Worm (Caenorhabditis elegans) whole organism, L4 larva: ENCODE data around the gene K09C4.5.
A peak's percentile ranks its signal among the peaks of the same experiment; 100 is the strongest.

Experiments used
- F26F4.8 ChIP-seq: fragments of 200-800 bp; sonication (Bioruptor generic); conservative IDR thresholded peaks from 2 replicates; pipeline ENCODE4 v1.3.6; 2022; ENCODE audit warnings: missing genetic modification characterization, missing compliant biosample characterization
- F37D6.2 ChIP-seq: sonication (generic microtip); optimal IDR thresholded peaks from 2 replicates; lab custom pipeline; 2016; ENCODE audit warnings: mild to moderate bottlenecking, missing genetic modification characterization, missing compliant biosample characterization
- T20F7.1 ChIP-seq: fragments of 200-800 bp; sonication (Bioruptor generic); optimal IDR thresholded peaks from 2 replicates; lab custom pipeline; 2018; ENCODE audit warnings: mild to moderate bottlenecking, missing genetic modification characterization, missing compliant biosample characterization
- Y48G9A.11 ChIP-seq: fragments of 200-800 bp; sonication (Bioruptor generic); IDR thresholded peaks from 2 replicates; pipeline ENCODE4 v1.3.6; 2022; ENCODE audit warnings: missing genetic modification reagents, missing genetic modification characterization, missing compliant biosample characterization
- Y5F2A.4 ChIP-seq: fragments of 200-800 bp; sonication (Bioruptor generic); optimal IDR thresholded peaks from 2 replicates; lab custom pipeline; 2018; ENCODE audit warnings: mild to moderate bottlenecking, missing genetic modification characterization, missing compliant biosample characterization
- ZK546.5 ChIP-seq, 2 experiments: sonication (generic microtip); optimal IDR thresholded peaks; 2 replicates each; lab custom pipeline; 2017; ENCODE audit warnings: missing biosample characterization in 2 of 2, missing genetic modification characterization in 2 of 2
- ama-1 ChIP-seq: fragments of 150-350 bp; optimal IDR thresholded peaks from 2 replicates; lab custom pipeline; 2014; ENCODE audit warnings: inconsistent platforms, mixed read lengths
- arid-1 ChIP-seq: fragments of 200-800 bp; sonication (Bioruptor generic); conservative IDR thresholded peaks from 2 replicates; pipeline ENCODE4 v1.3.6; 2022; ENCODE audit warnings: missing genetic modification reagents, missing genetic modification characterization, missing compliant biosample characterization
- ceh-20 ChIP-seq: fragments of 200-800 bp; sonication (Bioruptor generic); IDR thresholded peaks from 2 replicates; pipeline ENCODE4 v1.3.6; 2022; ENCODE audit warnings: missing genetic modification reagents, missing genetic modification characterization, missing compliant biosample characterization
- ceh-82 ChIP-seq: sonication (generic microtip); optimal IDR thresholded peaks from 2 replicates; lab custom pipeline; 2017; ENCODE audit warnings: missing biosample characterization, missing genetic modification characterization
- daf-12 ChIP-seq: fragments of 150-350 bp; optimal IDR thresholded peaks from 2 replicates; lab custom pipeline; 2014; ENCODE audit warnings: missing biosample characterization, missing genetic modification reagents, missing genetic modification characterization
- daf-19 ChIP-seq: fragments of 200-800 bp; sonication (Bioruptor generic); conservative IDR thresholded peaks from 2 replicates; pipeline ENCODE4 v1.3.6; 2022; ENCODE audit warnings: missing genetic modification characterization, missing compliant biosample characterization
- dmd-9 ChIP-seq: fragments of 200-800 bp; sonication (Bioruptor generic); IDR thresholded peaks from 2 replicates; pipeline ENCODE4 v1.3.6; 2022; ENCODE audit warnings: missing genetic modification reagents, missing genetic modification characterization, missing compliant biosample characterization
- duxl-1 ChIP-seq: sonication (generic microtip); optimal IDR thresholded peaks from 2 replicates; lab custom pipeline; 2016; ENCODE audit warnings: mild to moderate bottlenecking, missing genetic modification characterization, moderate library complexity, missing compliant biosample characterization; ENCODE audit not compliant: poor library complexity
- dve-1 ChIP-seq: sonication (generic microtip); optimal IDR thresholded peaks from 2 replicates; lab custom pipeline; 2017; ENCODE audit warnings: antibody characterized with exemption, mild to moderate bottlenecking, missing genetic modification characterization, missing compliant biosample characterization; ENCODE audit not compliant: insufficient read depth
- egl-43 ChIP-seq: fragments of 200-800 bp; sonication (Bioruptor generic); IDR thresholded peaks from 2 replicates; pipeline ENCODE4 v1.3.6; 2022; ENCODE audit warnings: missing genetic modification reagents, missing genetic modification characterization, missing compliant biosample characterization
- hif-1 ChIP-seq, 2 experiments: sonication (generic microtip); optimal IDR thresholded peaks; 2 replicates each; lab custom pipeline; 2016 to 2017; ENCODE audit warnings: missing compliant biosample characterization in 2 of 2, missing genetic modification characterization in 2 of 2, missing genetic modification reagents in 2 of 2, missing genotype in 2 of 2, mild to moderate bottlenecking in 1 of 2
- hlh-11 ChIP-seq: fragments of 200-800 bp; sonication (Bioruptor generic); optimal IDR thresholded peaks from 2 replicates; lab custom pipeline; 2018; ENCODE audit warnings: mild to moderate bottlenecking, missing genetic modification characterization, missing compliant biosample characterization
- hlh-30 ChIP-seq: sonication (generic microtip); optimal IDR thresholded peaks from 2 replicates; lab custom pipeline; 2017; ENCODE audit warnings: antibody characterized with exemption, mild to moderate bottlenecking, missing genetic modification characterization, missing compliant biosample characterization; ENCODE audit not compliant: insufficient read depth
- lim-7 ChIP-seq: fragments of 200-800 bp; sonication (Bioruptor generic); IDR thresholded peaks from 2 replicates; pipeline ENCODE4 v1.3.6; 2022; ENCODE audit warnings: missing genetic modification characterization, missing compliant biosample characterization
- lin-15B ChIP-seq: fragments of 150-350 bp; sonication (generic microtip); optimal IDR thresholded peaks from 3 replicates; lab custom pipeline; 2014; ENCODE audit warnings: missing biosample characterization, missing genetic modification characterization
- lin-29 ChIP-seq: fragments of 200-800 bp; sonication (Bioruptor generic); IDR thresholded peaks from 2 replicates; pipeline ENCODE4 v1.3.6; 2022; ENCODE audit warnings: missing genetic modification reagents, missing genetic modification characterization, missing compliant biosample characterization
- lin-38 ChIP-seq: fragments of 200-800 bp; sonication (Bioruptor generic); IDR thresholded peaks from 2 replicates; pipeline ENCODE4 v1.3.6; 2022; ENCODE audit warnings: missing genetic modification reagents, missing genetic modification characterization, missing compliant biosample characterization
- mep-1 ChIP-seq: fragments of 150-350 bp; sonication (generic microtip); optimal IDR thresholded peaks from 3 replicates; lab custom pipeline; 2014; ENCODE audit warnings: missing biosample characterization, missing genetic modification characterization
- nhr-102 ChIP-seq: sonication (generic microtip); optimal IDR thresholded peaks from 2 replicates; lab custom pipeline; 2016; ENCODE audit warnings: mild to moderate bottlenecking, missing genetic modification characterization, moderate library complexity, missing compliant biosample characterization
- nhr-11 ChIP-seq: fragments of 150-350 bp; optimal IDR thresholded peaks from 2 replicates; lab custom pipeline; 2014; ENCODE audit warnings: missing biosample characterization, missing genetic modification characterization
- nhr-25 ChIP-seq: sonication (generic microtip); optimal IDR thresholded peaks from 2 replicates; lab custom pipeline; 2017; ENCODE audit warnings: missing genetic modification characterization, mild to moderate bottlenecking, missing compliant biosample characterization, antibody characterized with exemption, moderate library complexity, borderline replicate concordance; ENCODE audit not compliant: insufficient read depth
- nhr-28 ChIP-seq: fragments of 150-350 bp; optimal IDR thresholded peaks from 2 replicates; lab custom pipeline; 2014; ENCODE audit warnings: missing biosample characterization, missing genetic modification characterization
- nhr-41 ChIP-seq: fragments of 200-800 bp; sonication (Bioruptor generic); IDR thresholded peaks from 2 replicates; pipeline ENCODE4 v1.3.6; 2022; ENCODE audit warnings: missing genetic modification reagents, missing genetic modification characterization, missing compliant biosample characterization
- nhr-42 ChIP-seq: fragments of 200-800 bp; sonication (Bioruptor generic); IDR thresholded peaks from 2 replicates; pipeline ENCODE4 v1.3.6; 2022; ENCODE audit warnings: missing genetic modification characterization, missing compliant biosample characterization
- nhr-48 ChIP-seq: sonication (generic microtip); optimal IDR thresholded peaks from 2 replicates; lab custom pipeline; 2016; ENCODE audit warnings: mild to moderate bottlenecking, missing genetic modification characterization, missing compliant biosample characterization
- php-3 ChIP-seq: fragments of 200-800 bp; sonication (Bioruptor generic); IDR thresholded peaks from 2 replicates; pipeline ENCODE4 v1.3.6; 2022; ENCODE audit warnings: missing genetic modification reagents, missing genetic modification characterization, missing compliant biosample characterization
- pqm-1 ChIP-seq: sonication (generic microtip); optimal IDR thresholded peaks from 2 replicates; lab custom pipeline; 2017; ENCODE audit warnings: missing biosample characterization, missing genetic modification characterization
- rbr-2 ChIP-seq: sonication (generic microtip); optimal IDR thresholded peaks from 2 replicates; lab custom pipeline; 2016; ENCODE audit warnings: missing genotype, missing genetic modification characterization, missing compliant biosample characterization
- saeg-2 ChIP-seq: fragments of 200-800 bp; sonication (Bioruptor generic); IDR thresholded peaks from 2 replicates; pipeline ENCODE4 v1.3.6; 2022; ENCODE audit warnings: missing genetic modification reagents, missing genetic modification characterization, missing compliant biosample characterization
- set-16 ChIP-seq: fragments of 200-800 bp; sonication (Bioruptor generic); IDR thresholded peaks from 2 replicates; pipeline ENCODE4 v1.3.6; 2022; ENCODE audit warnings: missing genetic modification reagents, missing genetic modification characterization, missing compliant biosample characterization
- skn-1 ChIP-seq: fragments of 150-350 bp; optimal IDR thresholded peaks from 2 replicates; lab custom pipeline; 2014; ENCODE audit warnings: missing biosample characterization, missing genetic modification characterization
- snpc-1.2 ChIP-seq: fragments of 200-800 bp; sonication (Bioruptor generic); IDR thresholded peaks from 2 replicates; pipeline ENCODE4 v1.3.6; 2022; ENCODE audit warnings: missing genetic modification reagents, missing genetic modification characterization, missing compliant biosample characterization
- spr-3 ChIP-seq: fragments of 200-800 bp; sonication (Bioruptor generic); optimal IDR thresholded peaks from 2 replicates; lab custom pipeline; 2018; ENCODE audit warnings: mild to moderate bottlenecking, missing genetic modification characterization, missing compliant biosample characterization
- zag-1 ChIP-seq: fragments of 150-350 bp; optimal IDR thresholded peaks from 2 replicates; lab custom pipeline; 2014; ENCODE audit warnings: missing biosample characterization, missing genetic modification characterization
- zfp-2 ChIP-seq: sonication (generic microtip); optimal IDR thresholded peaks from 2 replicates; lab custom pipeline; 2016; ENCODE audit warnings: mild to moderate bottlenecking, missing genetic modification characterization, missing compliant biosample characterization
- zip-11 ChIP-seq: fragments of 200-800 bp; sonication (Bioruptor generic); IDR thresholded peaks from 2 replicates; pipeline ENCODE4 v1.3.6; 2022; ENCODE audit warnings: missing genetic modification characterization, missing compliant biosample characterization
- ztf-11 ChIP-seq: fragments of 150-350 bp; optimal IDR thresholded peaks from 2 replicates; lab custom pipeline; 2014; ENCODE audit warnings: missing biosample characterization, missing genetic modification characterization

The K09C4.5 gene

DNA sequence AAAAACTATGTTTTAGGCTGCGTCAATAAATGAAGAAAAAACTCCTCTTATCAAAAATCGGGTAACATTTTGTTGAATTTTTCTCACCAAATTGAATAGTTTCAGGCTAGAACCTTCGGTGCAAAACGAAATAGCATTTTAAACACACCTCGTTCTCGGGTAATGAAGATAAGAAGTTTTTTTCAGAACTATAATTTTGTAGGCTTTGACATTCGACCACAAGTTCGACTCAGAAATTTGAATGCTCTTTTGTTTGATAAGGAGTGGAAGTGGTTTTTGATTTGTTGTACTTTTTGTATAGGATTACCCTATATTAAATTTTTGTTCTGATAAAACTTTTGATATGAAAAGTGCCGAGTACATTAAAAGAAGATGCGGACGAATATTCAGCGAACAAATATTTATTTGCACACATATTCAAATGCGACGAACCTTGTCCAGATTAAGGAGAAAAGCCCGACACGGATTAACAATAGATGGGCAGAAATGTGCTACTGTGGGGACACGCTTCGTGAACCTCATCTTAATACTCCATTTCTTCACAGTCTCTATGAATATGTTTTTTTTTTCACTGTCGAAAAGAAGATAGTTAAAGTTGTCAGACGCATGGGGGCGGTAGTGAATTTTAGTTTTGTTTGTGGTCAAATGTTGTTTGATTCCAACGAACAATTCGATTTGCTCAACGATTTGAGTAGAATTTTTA, 24.3 kb downstream of the K09C4.5 start (continued):
- TF ChIP-seq spr-3: no peak
- no peak for TF ChIP-seq saeg-2 (GFP tag; lab: Robert Waterston, UW)
- no peak for TF ChIP-seq daf-19
- no peak for TF ChIP-seq daf-12
- no peak for TF ChIP-seq zag-1 (tag; lab: Kevin White, UChicago)
- no peak for TF ChIP-seq rbr-2 (tag; lab: Kevin White, UChicago)
- TF ChIP-seq Y5F2A.4 (GFP tag; lab: Kevin White, UChicago): no peak
- no peak for TF ChIP-seq hlh-30 (tag; lab: Kevin White, UChicago)
- TF ChIP-seq lin-29 (GFP tag; lab: Robert Waterston, UW): no peak
- TF ChIP-seq nhr-41 (GFP tag; lab: Robert Waterston, UW): no peak
- TF ChIP-seq lim-7 (GFP tag; lab: Robert Waterston, UW): no peak
- TF ChIP-seq zip-11 (GFP tag; lab: Robert Waterston, UW): no peak
- no peak for TF ChIP-seq T20F7.1 (GFP tag; lab: Kevin White, UChicago)
- no peak for TF ChIP-seq lin-15B (tag; lab: Kevin White, UChicago)
- TF ChIP-seq nhr-48 (tag; lab: Kevin White, UChicago): peak; percentile 10
- no peak for TF ChIP-seq ztf-11 (tag; lab: Kevin White, UChicago)
- TF ChIP-seq F37D6.2 (tag; lab: Kevin White, UChicago): no peak
- TF ChIP-seq nhr-42: no peak
- TF ChIP-seq egl-43 (GFP tag; lab: Robert Waterston, UW): no peak
- TF ChIP-seq hlh-11 (tag; lab: Kevin White, UChicago): peak; percentile 51
- TF ChIP-seq php-3 (GFP tag; lab: Robert Waterston, UW): no peak
- TF ChIP-seq duxl-1 (tag; lab: Kevin White, UChicago): no peak
- TF ChIP-seq nhr-102 (tag; lab: Kevin White, UChicago): no peak
- peak; percentile 74 for TF ChIP-seq pqm-1 (tag; lab: Kevin White, UChicago)
- TF ChIP-seq ceh-82 (tag; lab: Kevin White, UChicago): no peak
- TF ChIP-seq ZK546.5 (tag; optimal IDR thresholded peaks at IDR 0.05; lab: Kevin White, UChicago): no peak
- TF ChIP-seq nhr-28 (tag; lab: Kevin White, UChicago): peak; percentile 86
- TF ChIP-seq nhr-11 (tag; lab: Kevin White, UChicago): no peak
- no peak for TF ChIP-seq nhr-25
- no peak for TF ChIP-seq hif-1 (tag; optimal IDR thresholded peaks at IDR 0.05; lab: Kevin White, UChicago)

DNA sequence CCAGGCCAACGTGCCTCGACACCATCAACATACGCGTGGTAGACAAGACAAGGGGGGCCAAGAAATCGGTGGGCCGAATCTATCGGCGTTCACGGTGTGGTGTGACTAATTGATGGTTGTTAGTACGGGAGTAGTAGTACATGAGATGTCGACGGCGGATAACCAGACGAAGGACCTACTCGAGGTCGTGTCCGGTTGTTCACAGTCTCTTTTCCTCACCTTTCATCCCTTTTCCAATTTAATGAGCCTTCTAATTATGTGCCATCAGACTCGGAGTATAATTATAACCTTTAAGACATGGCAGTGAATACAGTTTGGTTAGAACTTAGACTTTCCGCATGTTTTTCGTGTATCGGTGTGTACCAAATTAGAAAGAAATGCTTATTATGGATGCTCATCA, 28.3 kb downstream of the K09C4.5 start:
- TF ChIP-seq zip-11 (GFP tag; lab: Robert Waterston, UW): no peak
- TF ChIP-seq egl-43 (GFP tag; lab: Robert Waterston, UW): no peak
- no peak for TF ChIP-seq zfp-2 (tag; lab: Kevin White, UChicago)

DNA sequence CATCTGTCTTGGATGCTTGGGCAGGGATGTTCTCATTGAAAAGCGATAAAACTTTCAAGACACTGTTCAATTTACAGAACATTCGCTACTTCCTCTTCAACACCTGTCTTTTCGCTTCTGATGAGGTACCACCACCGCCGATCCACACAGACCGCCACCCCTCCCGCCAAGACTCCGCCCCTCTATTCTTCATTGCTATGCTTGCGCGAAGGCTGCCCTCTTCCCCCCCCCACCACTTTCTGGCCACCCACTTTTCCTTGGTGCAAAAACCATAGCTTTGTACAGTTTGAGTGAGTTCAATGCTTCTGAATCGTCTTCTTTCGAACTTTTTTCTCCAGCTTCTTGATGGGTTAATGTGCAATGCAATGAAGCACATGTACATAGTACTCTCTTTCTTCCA, 31.5 kb downstream of the K09C4.5 start:
- TF ChIP-seq lin-29 (GFP tag; lab: Robert Waterston, UW) (no peak; the same call in 1 of the 2 replicates), Y5F2A.4 (GFP tag; lab: Kevin White, UChicago) (no peak), nhr-28 (tag; lab: Kevin White, UChicago) (no peak), ceh-20 (GFP tag; lab: Robert Waterston, UW) (no peak), set-16 (GFP tag; lab: Robert Waterston, UW) (peak; percentile 67)
- TF ChIP-seq, all 104 proteins: peak for 1

DNA sequence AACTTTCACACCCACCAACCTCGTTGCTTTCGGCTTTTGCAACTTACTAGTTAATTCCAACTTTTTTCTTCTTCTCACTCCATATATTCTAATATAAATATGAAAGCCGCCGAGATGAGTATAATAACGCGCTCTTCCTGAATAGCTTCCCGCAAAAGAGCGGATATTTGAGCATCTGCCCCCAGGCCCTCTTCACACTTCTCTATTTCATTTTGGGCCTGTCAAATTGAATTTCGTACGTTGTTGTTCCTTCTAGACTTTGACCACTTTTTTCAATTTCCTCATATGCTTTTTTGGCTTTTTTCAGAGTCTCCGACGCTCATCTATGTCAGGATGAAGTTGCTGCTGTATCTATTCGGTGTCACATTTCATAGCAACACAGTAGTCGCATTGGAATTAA, 32.6 kb downstream of the K09C4.5 start, which contains the start of gene ddr-2:
Gene ddr-2 (plus strand): TSS at position 301 of the 400 bp plus-strand sequence.
- TF ChIP-seq dmd-9 (GFP tag; lab: Robert Waterston, UW) (no peak), spr-3 (no peak), pqm-1 (tag; lab: Kevin White, UChicago) (no peak), F26F4.8 (GFP tag; lab: Robert Waterston, UW) (no peak), ama-1 (lab: Kevin White, UChicago) (no peak), dve-1 (tag; lab: Kevin White, UChicago) (no peak), arid-1 (GFP tag; lab: Robert Waterston, UW) (no peak), nhr-102 (tag; lab: Kevin White, UChicago) (no peak), lin-38 (GFP tag; lab: Robert Waterston, UW) (no peak), Y48G9A.11 (no peak), lin-15B (tag; lab: Kevin White, UChicago) (no peak), snpc-1.2 (GFP tag; lab: Robert Waterston, UW) (no peak), nhr-42 (no peak), mep-1 (no peak), skn-1 (no peak), daf-12 (no peak)
